Worm (Caenorhabditis elegans): ENCODE data around the gene F54D5.15.

DNA sequence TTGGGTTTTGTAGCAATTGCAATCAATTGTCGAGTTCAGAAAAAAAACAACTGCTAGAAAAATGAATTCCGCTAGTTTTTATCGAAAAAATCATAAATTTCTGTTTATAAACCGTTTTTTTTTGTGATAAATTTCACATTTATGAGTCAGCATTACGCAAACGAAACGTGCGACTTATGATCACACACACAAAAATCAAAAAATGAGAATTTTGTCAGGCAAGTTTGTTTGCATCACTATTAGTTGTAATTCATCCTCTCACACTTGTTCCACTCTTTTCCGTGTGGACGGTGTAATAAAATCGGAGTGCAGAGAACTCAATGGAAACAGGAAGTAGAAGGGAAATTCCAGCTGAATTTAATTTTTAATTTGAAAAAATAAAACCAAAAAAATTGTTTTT, 13.4 kb upstream of the F54D5.15 start, which contains the start of gene pcs-1:
- TF ChIP-seq T22C8.4 (GFP tag; IDR thresholded peaks at IDR 0.05) (no peak), ztf-29 (GFP tag; IDR thresholded peaks at IDR 0.05) (no peak), med-1 (GFP tag; optimal IDR thresholded peaks at IDR 0.05; ENCODE audit: insufficient read depth) (no peak), flt-1 (GFP tag; IDR thresholded peaks at IDR 0.05) (no peak), tab-1 (GFP tag; IDR thresholded peaks at IDR 0.05) (no peak), ref-1 (GFP tag; conservative IDR thresholded peaks at IDR 0.05) (no peak), klf-2 (GFP tag; conservative IDR thresholded peaks at IDR 0.05) (no peak)

All from whole organism, midembryonic.